Worm (Caenorhabditis elegans) whole organism, L4 larva: Measurements from ENCODE around the gene C06B3.1.

Experiments used
- F10B5.3 ChIP-seq: sonication (generic microtip); optimal IDR thresholded peaks from 2 replicates; lab custom pipeline; 2016; ENCODE audit warnings: mild to moderate bottlenecking, missing genetic modification characterization, missing compliant biosample characterization
- F26F4.8 ChIP-seq: fragments of 200-800 bp; sonication (Bioruptor generic); conservative IDR thresholded peaks from 2 replicates; pipeline ENCODE4 v1.3.6; 2022; ENCODE audit warnings: missing genetic modification characterization, missing compliant biosample characterization
- F37D6.2 ChIP-seq: sonication (generic microtip); optimal IDR thresholded peaks from 2 replicates; lab custom pipeline; 2016; ENCODE audit warnings: mild to moderate bottlenecking, missing genetic modification characterization, missing compliant biosample characterization
- R02D3.7 ChIP-seq: fragments of 150-350 bp; sonication (generic microtip); optimal IDR thresholded peaks from 3 replicates; lab custom pipeline; 2014; ENCODE audit warnings: missing biosample characterization, missing genetic modification characterization
- Y48G9A.11 ChIP-seq: fragments of 200-800 bp; sonication (Bioruptor generic); IDR thresholded peaks from 2 replicates; pipeline ENCODE4 v1.3.6; 2022; ENCODE audit warnings: missing genetic modification reagents, missing genetic modification characterization, missing compliant biosample characterization
- Y5F2A.4 ChIP-seq: fragments of 200-800 bp; sonication (Bioruptor generic); optimal IDR thresholded peaks from 2 replicates; lab custom pipeline; 2018; ENCODE audit warnings: mild to moderate bottlenecking, missing genetic modification characterization, missing compliant biosample characterization
- Y75B8A.6 ChIP-seq: fragments of 200-800 bp; sonication (Bioruptor generic); IDR thresholded peaks from 2 replicates; pipeline ENCODE4 v1.3.6; 2022; ENCODE audit warnings: missing genetic modification reagents, missing genetic modification characterization, missing compliant biosample characterization
- ZK546.5 ChIP-seq, 2 experiments: sonication (generic microtip); optimal IDR thresholded peaks; 2 replicates each; lab custom pipeline; 2017; ENCODE audit warnings: missing biosample characterization in 2 of 2, missing genetic modification characterization in 2 of 2
- aly-2 ChIP-seq: sonication (generic microtip); optimal IDR thresholded peaks from 2 replicates; lab custom pipeline; 2018; ENCODE audit warnings: missing biosample characterization, missing genetic modification characterization
- ama-1 ChIP-seq: fragments of 150-350 bp; optimal IDR thresholded peaks from 2 replicates; lab custom pipeline; 2014; ENCODE audit warnings: inconsistent platforms, mixed read lengths
- arid-1 ChIP-seq: fragments of 200-800 bp; sonication (Bioruptor generic); conservative IDR thresholded peaks from 2 replicates; pipeline ENCODE4 v1.3.6; 2022; ENCODE audit warnings: missing genetic modification reagents, missing genetic modification characterization, missing compliant biosample characterization
- attf-4 ChIP-seq: sonication (generic microtip); optimal IDR thresholded peaks from 3 replicates; lab custom pipeline; 2017; ENCODE audit warnings: missing biosample characterization, missing genetic modification characterization
- ceh-20 ChIP-seq: fragments of 200-800 bp; sonication (Bioruptor generic); IDR thresholded peaks from 2 replicates; pipeline ENCODE4 v1.3.6; 2022; ENCODE audit warnings: missing genetic modification reagents, missing genetic modification characterization, missing compliant biosample characterization
- ceh-32 ChIP-seq: sonication (generic microtip); optimal IDR thresholded peaks from 2 replicates; lab custom pipeline; 2016; ENCODE audit warnings: mild to moderate bottlenecking, missing genetic modification characterization, missing compliant biosample characterization; ENCODE audit not compliant: poor library complexity
- ceh-44 ChIP-seq: fragments of 200-800 bp; sonication (Bioruptor generic); IDR thresholded peaks from 2 replicates; pipeline ENCODE4 v1.3.6; 2022; ENCODE audit warnings: missing genetic modification reagents, missing genetic modification characterization, missing compliant biosample characterization
- ceh-62 ChIP-seq: sonication (generic microtip); optimal IDR thresholded peaks from 2 replicates; lab custom pipeline; 2017; ENCODE audit warnings: missing biosample characterization, missing genetic modification characterization
- ces-1 ChIP-seq: fragments of 150-350 bp; sonication (generic microtip); optimal IDR thresholded peaks from 4 replicates; lab custom pipeline; 2014; ENCODE audit warnings: missing biosample characterization, missing genetic modification reagents, missing genetic modification characterization
- cey-2 ChIP-seq: sonication (generic microtip); optimal IDR thresholded peaks from 3 replicates; lab custom pipeline; 2017; ENCODE audit warnings: missing genetic modification characterization, mild to moderate bottlenecking, missing compliant biosample characterization, antibody characterized with exemption, borderline replicate concordance; ENCODE audit not compliant: insufficient read depth
- ctbp-1 ChIP-seq: fragments of 200-800 bp; sonication (Bioruptor generic); IDR thresholded peaks from 2 replicates; pipeline ENCODE4 v1.3.6; 2022; ENCODE audit warnings: missing genetic modification reagents, missing genetic modification characterization, missing compliant biosample characterization
- daf-16 ChIP-seq, 3 experiments: sonication (generic microtip); optimal IDR thresholded peaks; 2 replicates each; lab custom pipeline; 2016 to 2017; ENCODE audit warnings: missing genetic modification characterization in 3 of 3, missing genetic modification reagents in 3 of 3, mild to moderate bottlenecking in 2 of 3, missing compliant biosample characterization in 2 of 3, missing biosample characterization in 1 of 3, moderate library complexity in 1 of 3
- daf-19 ChIP-seq: fragments of 200-800 bp; sonication (Bioruptor generic); conservative IDR thresholded peaks from 2 replicates; pipeline ENCODE4 v1.3.6; 2022; ENCODE audit warnings: missing genetic modification characterization, missing compliant biosample characterization
- daf-8 ChIP-seq: fragments of 200-800 bp; sonication (Bioruptor generic); IDR thresholded peaks from 2 replicates; pipeline ENCODE4 v1.3.6; 2022; ENCODE audit warnings: missing genetic modification characterization, missing compliant biosample characterization
- dmd-8 ChIP-seq: fragments of 200-800 bp; sonication (Bioruptor generic); IDR thresholded peaks from 2 replicates; pipeline ENCODE4 v1.3.6; 2022; ENCODE audit warnings: missing genetic modification characterization, missing compliant biosample characterization
- dmd-9 ChIP-seq: fragments of 200-800 bp; sonication (Bioruptor generic); IDR thresholded peaks from 2 replicates; pipeline ENCODE4 v1.3.6; 2022; ENCODE audit warnings: missing genetic modification reagents, missing genetic modification characterization, missing compliant biosample characterization
- egl-43 ChIP-seq: fragments of 200-800 bp; sonication (Bioruptor generic); IDR thresholded peaks from 2 replicates; pipeline ENCODE4 v1.3.6; 2022; ENCODE audit warnings: missing genetic modification reagents, missing genetic modification characterization, missing compliant biosample characterization
- gei-8 ChIP-seq: fragments of 200-800 bp; sonication (Bioruptor generic); optimal IDR thresholded peaks from 2 replicates; lab custom pipeline; 2018; ENCODE audit warnings: mild to moderate bottlenecking, missing genetic modification characterization, missing compliant biosample characterization
- hlh-30 ChIP-seq: sonication (generic microtip); optimal IDR thresholded peaks from 2 replicates; lab custom pipeline; 2017; ENCODE audit warnings: antibody characterized with exemption, mild to moderate bottlenecking, missing genetic modification characterization, missing compliant biosample characterization; ENCODE audit not compliant: insufficient read depth
- lin-38 ChIP-seq: fragments of 200-800 bp; sonication (Bioruptor generic); IDR thresholded peaks from 2 replicates; pipeline ENCODE4 v1.3.6; 2022; ENCODE audit warnings: missing genetic modification reagents, missing genetic modification characterization, missing compliant biosample characterization
- lir-3 ChIP-seq: sonication (generic microtip); optimal IDR thresholded peaks from 2 replicates; lab custom pipeline; 2016; ENCODE audit warnings: mild to moderate bottlenecking, missing genetic modification characterization, missing compliant biosample characterization
- lsy-2 ChIP-seq, 2 experiments: fragments of 150-350 bp in 1 of 2; sonication (generic microtip) in 1 of 2; optimal IDR thresholded peaks; 2 replicates each; lab custom pipeline; 2014 to 2017; ENCODE audit warnings: missing biosample characterization in 2 of 2, missing genetic modification characterization in 2 of 2
- madf-5 ChIP-seq, 2 experiments: fragments of 200-800 bp; sonication (Bioruptor generic); IDR thresholded peaks; 2 replicates each; pipeline ENCODE4 v1.3.6; 2022; ENCODE audit warnings: missing compliant biosample characterization in 2 of 2, missing genetic modification characterization in 2 of 2
- madf-9 ChIP-seq: fragments of 200-800 bp; sonication (Bioruptor generic); conservative IDR thresholded peaks from 2 replicates; pipeline ENCODE4 v1.3.6; 2022; ENCODE audit warnings: missing genetic modification reagents, missing genetic modification characterization, missing compliant biosample characterization
- mdl-1 ChIP-seq, 2 experiments: fragments of 150-350 bp in 1 of 2; sonication (generic microtip) in 1 of 2; optimal IDR thresholded peaks; 2 replicates each; lab custom pipeline; 2014 to 2017; ENCODE audit warnings: missing biosample characterization in 2 of 2, missing genetic modification characterization in 2 of 2
- mdt-29 ChIP-seq: fragments of 200-800 bp; sonication (Bioruptor generic); IDR thresholded peaks from 2 replicates; pipeline ENCODE4 v1.3.6; 2022; ENCODE audit warnings: missing genetic modification reagents, missing genetic modification characterization, missing compliant biosample characterization
- mes-2 ChIP-seq: sonication (generic microtip); optimal IDR thresholded peaks from 2 replicates; lab custom pipeline; 2016; ENCODE audit warnings: missing genotype, mild to moderate bottlenecking, missing genetic modification characterization, missing compliant biosample characterization; ENCODE audit not compliant: poor library complexity, severe bottlenecking
- mxl-3 ChIP-seq: fragments of 200-800 bp; sonication (Bioruptor generic); optimal IDR thresholded peaks from 2 replicates; lab custom pipeline; 2018; ENCODE audit warnings: mild to moderate bottlenecking, missing genetic modification characterization, missing compliant biosample characterization
- nhr-10 ChIP-seq: fragments of 150-350 bp; optimal IDR thresholded peaks from 2 replicates; lab custom pipeline; 2014; ENCODE audit warnings: missing biosample characterization, missing genetic modification characterization
- nhr-102 ChIP-seq: sonication (generic microtip); optimal IDR thresholded peaks from 2 replicates; lab custom pipeline; 2016; ENCODE audit warnings: mild to moderate bottlenecking, missing genetic modification characterization, moderate library complexity, missing compliant biosample characterization
- nhr-28 ChIP-seq: fragments of 150-350 bp; optimal IDR thresholded peaks from 2 replicates; lab custom pipeline; 2014; ENCODE audit warnings: missing biosample characterization, missing genetic modification characterization
- saeg-2 ChIP-seq: fragments of 200-800 bp; sonication (Bioruptor generic); IDR thresholded peaks from 2 replicates; pipeline ENCODE4 v1.3.6; 2022; ENCODE audit warnings: missing genetic modification reagents, missing genetic modification characterization, missing compliant biosample characterization
- sdz-12 ChIP-seq: fragments of 200-800 bp; sonication (Bioruptor generic); optimal IDR thresholded peaks from 2 replicates; lab custom pipeline; 2018; ENCODE audit warnings: mild to moderate bottlenecking, missing genetic modification characterization, missing compliant biosample characterization
- tag-97 ChIP-seq: fragments of 200-800 bp; sonication (Bioruptor generic); IDR thresholded peaks from 2 replicates; pipeline ENCODE4 v1.3.6; 2022; ENCODE audit warnings: missing genetic modification characterization, missing compliant biosample characterization
- zag-1 ChIP-seq: fragments of 150-350 bp; optimal IDR thresholded peaks from 2 replicates; lab custom pipeline; 2014; ENCODE audit warnings: missing biosample characterization, missing genetic modification characterization
- zfp-2 ChIP-seq: sonication (generic microtip); optimal IDR thresholded peaks from 2 replicates; lab custom pipeline; 2016; ENCODE audit warnings: mild to moderate bottlenecking, missing genetic modification characterization, missing compliant biosample characterization
- zfp-3 ChIP-seq: fragments of 200-800 bp; sonication (Bioruptor generic); conservative IDR thresholded peaks from 2 replicates; pipeline ENCODE4 v1.3.6; 2022; ENCODE audit warnings: missing genetic modification reagents, missing genetic modification characterization, missing compliant biosample characterization
- zip-11 ChIP-seq: fragments of 200-800 bp; sonication (Bioruptor generic); IDR thresholded peaks from 2 replicates; pipeline ENCODE4 v1.3.6; 2022; ENCODE audit warnings: missing genetic modification characterization, missing compliant biosample characterization
- ztf-7 ChIP-seq: fragments of 150-350 bp; optimal IDR thresholded peaks from 2 replicates; lab custom pipeline; 2014; ENCODE audit warnings: missing biosample characterization, missing genetic modification characterization

Gene C06B3.1

DNA sequence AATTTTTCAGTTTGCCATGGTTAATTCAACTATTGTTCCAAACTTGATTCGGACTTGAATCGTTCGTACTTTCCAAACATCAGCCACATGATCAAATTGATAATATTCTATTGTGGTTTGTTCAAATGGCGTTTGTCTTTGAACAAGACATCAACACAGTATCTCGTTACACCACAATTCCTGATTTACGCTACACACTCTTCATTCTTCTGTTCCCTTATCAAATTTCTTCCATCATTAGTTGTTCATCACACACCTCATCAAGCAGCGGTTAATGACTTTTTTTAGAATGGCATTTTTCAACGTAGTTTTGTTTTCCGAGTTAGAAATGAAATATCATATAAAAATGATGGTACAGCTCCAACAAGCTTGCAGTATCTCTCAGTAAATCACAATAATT lies 24.4 kb upstream of the C06B3.1 start (continued):
- no peak for TF ChIP-seq saeg-2 (GFP tag; lab: Robert Waterston, UW)
- TF ChIP-seq arid-1 (GFP tag; lab: Robert Waterston, UW), result no peak
- no peak for TF ChIP-seq zfp-2 (tag; lab: Kevin White, UChicago)
- no peak for TF ChIP-seq lin-38
- no peak for TF ChIP-seq tag-97 (GFP tag; lab: Robert Waterston, UW)
- no peak for TF ChIP-seq aly-2 (tag; lab: Kevin White, UChicago)
- TF ChIP-seq attf-4 (tag; lab: Kevin White, UChicago), result no peak
- TF ChIP-seq zip-11, result no peak
- peak; percentile 24 for TF ChIP-seq mes-2 (tag; lab: Kevin White, UChicago)
- TF ChIP-seq daf-8 (GFP tag; lab: Robert Waterston, UW), result no peak
- no peak for TF ChIP-seq F37D6.2
- TF ChIP-seq hlh-30, result peak; percentile 67
- no peak for TF ChIP-seq cey-2 (tag; lab: Kevin White, UChicago)
- no peak for TF ChIP-seq F26F4.8 (GFP tag; lab: Robert Waterston, UW)
- TF ChIP-seq dmd-9 (GFP tag; lab: Robert Waterston, UW), result no peak
- TF ChIP-seq zag-1 (tag; lab: Kevin White, UChicago), result no peak
- TF ChIP-seq nhr-28 (tag; lab: Kevin White, UChicago), result peak; percentile 95
- no peak for TF ChIP-seq ces-1 (GFP tag; lab: Kevin White, UChicago)
- TF ChIP-seq ztf-7 (tag; lab: Kevin White, UChicago), result no peak
- no peak for TF ChIP-seq ceh-44 (GFP tag; lab: Robert Waterston, UW)
- no peak for TF ChIP-seq zfp-3 (GFP tag; lab: Robert Waterston, UW)
- TF ChIP-seq nhr-102 (tag; lab: Kevin White, UChicago), result no peak
- peak in 1 of 2 experiments; percentile 71 for TF ChIP-seq mdl-1 (tag; optimal IDR thresholded peaks at IDR 0.05; lab: Kevin White, UChicago)
- TF ChIP-seq Y5F2A.4 (GFP tag; lab: Kevin White, UChicago), result no peak
- TF ChIP-seq sdz-12 (GFP tag; lab: Kevin White, UChicago), result no peak
- no peak for TF ChIP-seq lsy-2 (tag; optimal IDR thresholded peaks at IDR 0.05; lab: Kevin White, UChicago)
- no peak for TF ChIP-seq dmd-8 (GFP tag; lab: Robert Waterston, UW)
- TF ChIP-seq Y48G9A.11 (GFP tag; lab: Robert Waterston, UW), result no peak
- TF ChIP-seq Y75B8A.6 (GFP tag; lab: Robert Waterston, UW), result no peak
- TF ChIP-seq madf-9, result no peak
- no peak for TF ChIP-seq daf-16 (GFP tag; optimal IDR thresholded peaks at IDR 0.05; lab: Kevin White, UChicago)
- TF ChIP-seq daf-16 (tag; optimal IDR thresholded peaks at IDR 0.05; lab: Kevin White, UChicago), result peak; percentile 91
- TF ChIP-seq ZK546.5 (tag; optimal IDR thresholded peaks at IDR 0.05; lab: Kevin White, UChicago), result no peak
- no peak for TF ChIP-seq mdt-29 (GFP tag; lab: Robert Waterston, UW)
- no peak for TF ChIP-seq R02D3.7 (tag; lab: Kevin White, UChicago)
- no peak for TF ChIP-seq F10B5.3 (tag; lab: Kevin White, UChicago)
- TF ChIP-seq ama-1 (lab: Kevin White, UChicago), result no peak
- TF ChIP-seq ctbp-1 (GFP tag; lab: Robert Waterston, UW), result no peak
- peak; percentile 53 for TF ChIP-seq mxl-3
- no peak for TF ChIP-seq gei-8 (GFP tag; lab: Kevin White, UChicago)
- no peak for TF ChIP-seq ceh-32
- TF ChIP-seq ceh-20 (GFP tag; lab: Robert Waterston, UW), result peak; percentile 12; the same call in 1 of the 2 replicates
- no peak for TF ChIP-seq egl-43 (GFP tag; lab: Robert Waterston, UW)
- TF ChIP-seq daf-19, result no peak
- TF ChIP-seq lir-3 (tag; lab: Kevin White, UChicago), result no peak
- peak; percentile 29 for TF ChIP-seq nhr-10
- no peak for TF ChIP-seq ceh-62 (tag; lab: Kevin White, UChicago)
- no peak for TF ChIP-seq madf-5 (GFP tag; IDR thresholded peaks at IDR 0.05; lab: Robert Waterston, UW)
